Fruit fly (Drosophila melanogaster) whole organism, prepupa: ENCODE measurements around the gene CG43255.

Experiments used
- CG11902 ChIP-seq: fragments of 200-800 bp; sonication (Bioruptor generic); optimal IDR thresholded peaks from 3 replicates; lab custom pipeline; 2016; ENCODE audit warnings: missing biosample characterization, missing genetic modification characterization
- CG6276 ChIP-seq: fragments of 200-800 bp; sonication (Bioruptor generic); optimal IDR thresholded peaks from 2 replicates; lab custom pipeline; 2017; ENCODE audit warnings: missing biosample characterization, mild to moderate bottlenecking, missing genetic modification characterization
- CG6854 ChIP-seq: fragments of 200-800 bp; sonication (Bioruptor generic); optimal IDR thresholded peaks from 2 replicates; lab custom pipeline; 2017; ENCODE audit warnings: missing biosample characterization, mild to moderate bottlenecking, missing genetic modification characterization
- CG8632 ChIP-seq: fragments of 200-800 bp; sonication (Bioruptor generic); optimal IDR thresholded peaks from 3 replicates; lab custom pipeline; 2016; ENCODE audit warnings: missing biosample characterization, missing genetic modification characterization
- Eip75B ChIP-seq: fragments of 200-800 bp; sonication (Bioruptor generic); optimal IDR thresholded peaks from 3 replicates; lab custom pipeline; 2016; ENCODE audit warnings: missing biosample characterization, missing genetic modification characterization
- Hr38 ChIP-seq: sonication (Bioruptor generic); optimal IDR thresholded peaks from 2 replicates; lab custom pipeline; 2016; ENCODE audit warnings: missing biosample characterization, missing genetic modification characterization
- Hr39 ChIP-seq: fragments of 200-800 bp; sonication (Bioruptor generic); optimal IDR thresholded peaks from 2 replicates; lab custom pipeline; 2016; ENCODE audit warnings: missing biosample characterization, missing genetic modification characterization
- Smox ChIP-seq: fragments of 200-800 bp; sonication (Bioruptor generic); optimal IDR thresholded peaks from 3 replicates; lab custom pipeline; 2016; ENCODE audit warnings: missing biosample characterization, missing genetic modification characterization
- Sox14 ChIP-seq: fragments of 200-800 bp; sonication (Bioruptor generic); optimal IDR thresholded peaks from 3 replicates; lab custom pipeline; 2016; ENCODE audit warnings: missing biosample characterization, missing genetic modification characterization
- dac ChIP-seq: fragments of 200-800 bp; sonication (Bioruptor generic); optimal IDR thresholded peaks from 2 replicates; lab custom pipeline; 2017; ENCODE audit warnings: missing biosample characterization, mild to moderate bottlenecking, missing genetic modification characterization
- eg ChIP-seq: fragments of 200-800 bp; sonication (Bioruptor generic); IDR thresholded peaks from 3 replicates; pipeline ENCODE4 v1.3.6; 2022; ENCODE audit warnings: missing biosample characterization, missing genetic modification characterization
- salr ChIP-seq, 2 experiments: fragments of 200-800 bp; sonication (Bioruptor generic); optimal IDR thresholded peaks; 3 replicates each; lab custom pipeline; 2016 to 2018; ENCODE audit warnings: missing biosample characterization in 2 of 2, missing genetic modification characterization in 2 of 2, mild to moderate bottlenecking in 1 of 2
- topi ChIP-seq: fragments of 200-800 bp; sonication (Bioruptor generic); optimal IDR thresholded peaks from 3 replicates; lab custom pipeline; 2016; ENCODE audit warnings: missing biosample characterization, missing genetic modification characterization

DNA sequence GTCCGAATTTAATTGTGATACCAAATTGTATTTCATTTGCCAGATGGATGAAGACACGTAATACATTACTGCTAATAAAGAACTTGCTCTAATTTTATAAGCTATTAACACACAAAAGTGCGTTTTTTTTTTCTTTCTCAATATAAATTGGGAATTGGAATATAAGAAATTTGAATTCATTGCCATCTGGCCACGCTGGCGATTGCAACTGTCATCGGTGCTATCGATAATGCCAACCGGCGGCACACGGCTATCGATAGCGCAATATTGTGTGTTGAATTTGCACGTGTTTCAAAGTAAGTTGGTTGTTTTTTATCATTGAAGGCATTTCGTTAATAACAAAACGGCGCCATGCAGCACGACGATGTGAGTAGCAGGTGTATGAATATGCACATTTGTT, 22.3 kb upstream of the CG43255 start, which contains the start of gene Rbm13:
- no peak for TF ChIP-seq CG11902 (GFP tag; lab: Kevin White, UChicago)
- no peak for TF ChIP-seq Hr38 (GFP tag; lab: Kevin White, UChicago)
- no peak for TF ChIP-seq CG6276 (GFP tag; lab: Kevin White, UChicago)
- TF ChIP-seq Smox, result no peak
- no peak for TF ChIP-seq Hr39
- no peak for TF ChIP-seq Sox14
- TF ChIP-seq CG8632 (GFP tag; lab: Kevin White, UChicago), result no peak
- no peak for TF ChIP-seq topi (GFP tag; lab: Kevin White, UChicago)
- TF ChIP-seq eg (GFP tag; lab: Robert Waterston, UW), result no peak
- TF ChIP-seq salr (GFP tag; optimal IDR thresholded peaks at IDR 0.05; lab: Kevin White, UChicago), result no peak
- no peak for TF ChIP-seq dac
- no peak for TF ChIP-seq CG6854 (GFP tag; lab: Kevin White, UChicago)
- TF ChIP-seq Eip75B, result no peak
